Worm (Caenorhabditis elegans) whole organism, L2 larva: ENCODE results near the gene Y1B5A.1.

ENCODE experiments used
- lin-39 ChIP-seq: fragments of 150-350 bp; optimal IDR thresholded peaks from 2 replicates; lab custom pipeline; 2014; ENCODE audit warnings: missing biosample characterization, missing genetic modification reagents, missing genetic modification characterization
- snpc-4 ChIP-seq: fragments of 150-350 bp; optimal IDR thresholded peaks from 2 replicates; lab custom pipeline; 2014; ENCODE audit warnings: missing biosample characterization, missing genetic modification characterization
- unc-55 ChIP-seq: fragments of 150-350 bp; sonication (generic microtip); optimal IDR thresholded peaks from 3 replicates; lab custom pipeline; 2014; ENCODE audit warnings: missing biosample characterization, missing genetic modification reagents, missing genetic modification characterization

DNA sequence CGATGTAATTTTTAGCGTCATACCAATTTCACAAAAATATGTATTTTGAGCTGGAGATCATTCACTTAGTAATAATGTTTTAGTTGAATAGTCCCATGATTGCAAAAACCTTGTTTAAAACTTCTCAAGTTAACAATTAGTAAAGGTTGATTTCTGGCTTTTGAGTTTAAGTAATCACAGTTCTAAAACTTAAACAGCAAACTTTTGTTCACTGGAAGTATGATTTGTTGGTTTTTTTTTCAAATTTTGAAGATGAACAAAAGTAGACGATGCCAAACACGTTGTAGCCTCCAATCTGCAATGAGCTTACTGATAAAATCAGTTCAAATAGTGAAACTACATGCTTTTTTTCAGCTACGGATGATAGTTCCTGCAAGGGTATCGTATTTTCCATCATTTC is 27.4 kb downstream of the Y1B5A.1 start, which contains the start of gene C36B7.1:
- TF ChIP-seq unc-55 (GFP tag; lab: Kevin White, UChicago) (no peak), snpc-4 (no peak), lin-39 (tag; lab: Kevin White, UChicago) (no peak)
